Worm (Caenorhabditis elegans) whole organism, late embryonic: ENCODE measurements around the gene epg-6.

ENCODE experiments used
- C38D4.7 ChIP-seq: fragments of 200-800 bp; sonication (Bioruptor generic); optimal IDR thresholded peaks from 2 replicates; lab custom pipeline; 2018; ENCODE audit warnings: mild to moderate bottlenecking, missing genetic modification characterization, moderate library complexity, missing compliant biosample characterization
- F13H6.1 ChIP-seq: sonication (generic microtip); optimal IDR thresholded peaks from 2 replicates; lab custom pipeline; 2016; ENCODE audit warnings: missing genetic modification characterization, missing compliant biosample characterization
- Y22D7AL.16 ChIP-seq: sonication (generic microtip); optimal IDR thresholded peaks from 2 replicates; lab custom pipeline; 2016; ENCODE audit warnings: missing genetic modification characterization, missing compliant biosample characterization
- ama-1 ChIP-seq: fragments of 150-350 bp; optimal IDR thresholded peaks from 2 replicates; lab custom pipeline; 2014
- ceh-2 ChIP-seq: sonication (generic microtip); optimal IDR thresholded peaks from 2 replicates; lab custom pipeline; 2016; ENCODE audit warnings: missing genotype, missing genetic modification characterization, missing compliant biosample characterization
- pha-4 ChIP-seq: fragments of 150-350 bp; optimal IDR thresholded peaks from 2 replicates; lab custom pipeline; 2018; ENCODE audit warnings: missing biosample characterization, missing genetic modification reagents, missing genetic modification characterization
- pqm-1 ChIP-seq: sonication (generic microtip); optimal IDR thresholded peaks from 2 replicates; lab custom pipeline; 2016; ENCODE audit warnings: missing genetic modification characterization, missing compliant biosample characterization
- tbx-7 ChIP-seq: sonication (generic microtip); optimal IDR thresholded peaks from 2 replicates; lab custom pipeline; 2016; ENCODE audit warnings: missing genotype, missing genetic modification characterization, missing compliant biosample characterization

DNA sequence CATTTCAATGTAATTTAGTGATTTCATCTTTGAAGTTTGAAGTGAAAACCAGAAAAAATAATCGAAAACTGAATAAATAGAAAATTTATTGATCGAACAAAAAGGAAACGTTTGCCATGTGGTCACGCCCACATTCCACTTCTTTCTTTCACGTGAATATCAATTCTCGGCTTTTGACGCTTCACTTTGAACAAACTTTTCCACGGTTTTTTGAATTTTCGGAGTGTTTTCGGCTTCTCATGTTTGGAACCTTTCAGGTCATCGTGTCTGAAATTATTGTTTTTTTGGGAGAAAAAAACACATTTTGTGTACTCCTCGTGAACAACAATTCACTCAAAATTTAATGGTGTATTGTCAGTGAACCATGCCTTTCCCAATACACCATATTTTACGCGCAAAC is 47.1 kb downstream of the epg-6 start, which contains the start of gene T21C12.8:
- TF ChIP-seq C38D4.7 (no peak), ama-1 (lab: Kevin White, UChicago) (no peak), pqm-1 (tag; lab: Kevin White, UChicago) (no peak), tbx-7 (no peak), Y22D7AL.16 (tag; lab: Kevin White, UChicago) (no peak), pha-4 (tag; lab: Kevin White, UChicago) (no peak), F13H6.1 (tag; lab: Kevin White, UChicago) (no peak), ceh-2 (no peak)
